Worm (Caenorhabditis elegans): ENCODE data around the gene nmur-1.
A peak's percentile ranks its signal among the peaks of the same experiment; 100 is the strongest.

Gene nmur-1

ce11 chrX:8995527-8995946, 14.8 kb downstream of the nmur-1 start (continued):
- TF ChIP-seq lin-13 (GFP tag; optimal IDR thresholded peaks at IDR 0.05) (peak; percentile 15), sma-3 (GFP tag; optimal IDR thresholded peaks at IDR 0.05) (no peak), lsy-2 (tag; optimal IDR thresholded peaks at IDR 0.05) (peak in 1 of 2 experiments; percentile 41), sma-9 (GFP tag; optimal IDR thresholded peaks at IDR 0.05) (peak; percentile 28), sma-9 (tag; optimal IDR thresholded peaks at IDR 0.05) (no peak), Y55F3AM.14 (GFP tag; optimal IDR thresholded peaks at IDR 0.05) (peak; percentile 43), elt-1 (tag; optimal IDR thresholded peaks at IDR 0.05) (no peak)

- TF ChIP-seq elt-1 (tag; optimal IDR thresholded peaks at IDR 0.05) = no peak
- TF ChIP-seq nhr-129 (tag; optimal IDR thresholded peaks at IDR 0.05) = peak; percentile 12
- peak; percentile 44 for TF ChIP-seq unc-55 (GFP tag; optimal IDR thresholded peaks at IDR 0.05)
Measured at ce11 chrX:8996496-8997116, 15.8 kb downstream of the nmur-1 start.

- TF ChIP-seq nhr-129 (tag; optimal IDR thresholded peaks at IDR 0.05) (peak; percentile 11), ceh-16 (tag; optimal IDR thresholded peaks at IDR 0.05) (no peak), unc-62 (GFP tag; optimal IDR thresholded peaks at IDR 0.05) (no peak), crh-2 (tag; optimal IDR thresholded peaks at IDR 0.05) (no peak), lsy-2 (tag; optimal IDR thresholded peaks at IDR 0.05) (peak in 1 of 2 experiments; percentile 23), lin-13 (GFP tag; optimal IDR thresholded peaks at IDR 0.05) (no peak), blmp-1 (tag; optimal IDR thresholded peaks at IDR 0.05; ENCODE audit: insufficient read depth) (no peak), zag-1 (tag; optimal IDR thresholded peaks at IDR 0.05) (peak; percentile 41), nhr-237 (tag; optimal IDR thresholded peaks at IDR 0.05) (no peak), Y55F3AM.14 (GFP tag; optimal IDR thresholded peaks at IDR 0.05) (no peak), mab-5 (tag; optimal IDR thresholded peaks at IDR 0.05) (no peak), nhr-11 (tag; optimal IDR thresholded peaks at IDR 0.05) (no peak), nhr-12 (tag; optimal IDR thresholded peaks at IDR 0.05) (no peak), nhr-25 (tag; optimal IDR thresholded peaks at IDR 0.05) (no peak), skn-1 (tag; optimal IDR thresholded peaks at IDR 0.05) (no peak), fos-1 (tag; optimal IDR thresholded peaks at IDR 0.05) (no peak), ceh-82 (tag; optimal IDR thresholded peaks at IDR 0.05) (no peak), unc-39 (tag; optimal IDR thresholded peaks at IDR 0.05) (no peak), lin-11 (tag; optimal IDR thresholded peaks at IDR 0.05) (no peak), unc-55 (GFP tag; optimal IDR thresholded peaks at IDR 0.05) (peak; percentile 50), elt-3 (tag; optimal IDR thresholded peaks at IDR 0.05) (no peak)
Measured at ce11 chrX:8997450-8998075, 16.8 kb downstream of the nmur-1 start, which contains the start of gene C24A3.2. C24A3.2 (plus strand) TSS chrX:8997500.

ce11 chrX:8998809-8999208, 18.0 kb downstream of the nmur-1 start, which contains the start of gene C24A3.1:
C24A3.1 (plus strand) TSS chrX:8999071.
- TF ChIP-seq mbf-1 (tag; optimal IDR thresholded peaks at IDR 0.05) = no peak
- TF ChIP-seq elt-3 (tag; optimal IDR thresholded peaks at IDR 0.05) = no peak
- no peak for TF ChIP-seq nhr-23 (tag; optimal IDR thresholded peaks at IDR 0.05)
- TF ChIP-seq ztf-11 (tag; optimal IDR thresholded peaks at IDR 0.05) = no peak
- no peak for TF ChIP-seq unc-55 (GFP tag; optimal IDR thresholded peaks at IDR 0.05)
- no peak for TF ChIP-seq fos-1 (tag; optimal IDR thresholded peaks at IDR 0.05)
- no peak for TF ChIP-seq elt-1 (tag; optimal IDR thresholded peaks at IDR 0.05)
- no peak for TF ChIP-seq aly-2 (tag; optimal IDR thresholded peaks at IDR 0.05)
- no peak for TF ChIP-seq gmeb-1 (tag; optimal IDR thresholded peaks at IDR 0.05)
- TF ChIP-seq peb-1 (tag; optimal IDR thresholded peaks at IDR 0.05) = no peak
- TF ChIP-seq ZK546.5 (tag; optimal IDR thresholded peaks at IDR 0.05) = no peak

- TF ChIP-seq blmp-1 (tag; optimal IDR thresholded peaks at IDR 0.05; ENCODE audit: insufficient read depth) (no peak), aly-2 (tag; optimal IDR thresholded peaks at IDR 0.05) (no peak), lin-13 (GFP tag; optimal IDR thresholded peaks at IDR 0.05) (no peak), unc-55 (GFP tag; optimal IDR thresholded peaks at IDR 0.05) (no peak), lin-39 (tag; optimal IDR thresholded peaks at IDR 0.05) (no peak), nhr-6 (tag; optimal IDR thresholded peaks at IDR 0.05) (no peak), sma-3 (GFP tag; optimal IDR thresholded peaks at IDR 0.05) (no peak), ztf-11 (tag; optimal IDR thresholded peaks at IDR 0.05) (no peak), ceh-82 (tag; optimal IDR thresholded peaks at IDR 0.05) (no peak), ztf-4 (tag; optimal IDR thresholded peaks at IDR 0.05) (no peak), C34F6.9 (tag; optimal IDR thresholded peaks at IDR 0.05) (no peak), dmd-4 (tag; optimal IDR thresholded peaks at IDR 0.05) (no peak), unc-62 (GFP tag; optimal IDR thresholded peaks at IDR 0.05) (no peak), nhr-77 (tag; optimal IDR thresholded peaks at IDR 0.05) (no peak), nhr-23 (tag; optimal IDR thresholded peaks at IDR 0.05) (no peak), sma-9 (GFP tag; optimal IDR thresholded peaks at IDR 0.05) (no peak), sma-9 (tag; optimal IDR thresholded peaks at IDR 0.05) (no peak), lsy-2 (tag; optimal IDR thresholded peaks at IDR 0.05) (no peak), nhr-129 (tag; optimal IDR thresholded peaks at IDR 0.05) (no peak)
Measured at ce11 chrX:9010418-9010817, 29.6 kb downstream of the nmur-1 start, which contains the start of gene C24A3.9. C24A3.9 (minus strand) TSS chrX:9010518.
